Fruit fly (Drosophila melanogaster) whole organism, embryonic: ENCODE measurements around the gene CheB38b.
A peak's percentile ranks its signal among the peaks of the same experiment; 100 is the strongest.

Experiments
- Antp ChIP-seq: fragments of 200-800 bp; sonication (Bioruptor generic); optimal IDR thresholded peaks from 3 replicates; lab custom pipeline; 2016; ENCODE audit warnings: missing biosample characterization, missing genetic modification characterization
- Atf3 ChIP-seq: fragments of 200-800 bp; sonication (Bioruptor generic); optimal IDR thresholded peaks from 3 replicates; lab custom pipeline; 2016; ENCODE audit warnings: missing biosample characterization, missing genetic modification characterization
- CG10147 ChIP-seq: fragments of 200-800 bp; sonication (Bioruptor generic); optimal IDR thresholded peaks from 2 replicates; lab custom pipeline; 2019; ENCODE audit warnings: missing biosample characterization, mild to moderate bottlenecking, missing genetic modification characterization, moderate library complexity
- CG10366 ChIP-seq: fragments of 200-800 bp; sonication (Bioruptor generic); IDR thresholded peaks from 2 replicates; pipeline ENCODE4 v1.3.6; 2022; ENCODE audit warnings: missing biosample characterization, missing genetic modification characterization
- CG10462 ChIP-seq: fragments of 200-800 bp; sonication (Bioruptor generic); optimal IDR thresholded peaks from 2 replicates; lab custom pipeline; 2016; ENCODE audit warnings: missing biosample characterization, missing genetic modification characterization
- CG11093 ChIP-seq: fragments of 200-800 bp; sonication (Bioruptor generic); IDR thresholded peaks from 3 replicates; pipeline ENCODE4 v1.3.6; 2022; ENCODE audit warnings: missing biosample characterization, missing genetic modification characterization
- CG11723 ChIP-seq: fragments of 200-800 bp; sonication (Bioruptor generic); optimal IDR thresholded peaks from 2 replicates; lab custom pipeline; 2017; ENCODE audit warnings: missing biosample characterization, mild to moderate bottlenecking, missing genetic modification characterization
- CG14050 ChIP-seq: fragments of 200-800 bp; sonication (Bioruptor generic); IDR thresholded peaks from 3 replicates; pipeline ENCODE4 v1.3.6; 2022; ENCODE audit warnings: missing biosample characterization, missing genetic modification characterization
- CG14667 ChIP-seq: fragments of 200-800 bp; sonication (Bioruptor generic); IDR thresholded peaks from 2 replicates; pipeline ENCODE4 v1.3.6; 2022; ENCODE audit warnings: missing biosample characterization, missing genetic modification characterization
- CG15514 ChIP-seq: fragments of 200-800 bp; sonication (Bioruptor generic); optimal IDR thresholded peaks from 3 replicates; lab custom pipeline; 2017; ENCODE audit warnings: missing biosample characterization, missing genetic modification characterization, mild to moderate bottlenecking, moderate library complexity, missing genetic modification reagents
- CG17361 ChIP-seq: fragments of 200-800 bp; sonication (Bioruptor generic); IDR thresholded peaks from 3 replicates; pipeline ENCODE4 v1.3.6; 2022; ENCODE audit warnings: missing biosample characterization, missing genetic modification characterization
- CG18619 ChIP-seq: fragments of 200-800 bp; sonication (Bioruptor generic); optimal IDR thresholded peaks from 3 replicates; lab custom pipeline; 2017; ENCODE audit warnings: missing biosample characterization, mild to moderate bottlenecking, missing genetic modification characterization
- CG18764 ChIP-seq: fragments of 200-800 bp; sonication (Bioruptor generic); optimal IDR thresholded peaks from 3 replicates; lab custom pipeline; 2016; ENCODE audit warnings: missing biosample characterization, missing genetic modification characterization
- CG3065 ChIP-seq: fragments of 200-800 bp; sonication (Bioruptor generic); optimal IDR thresholded peaks from 2 replicates; lab custom pipeline; 2016; ENCODE audit warnings: missing biosample characterization, missing genetic modification characterization
- CG3726 ChIP-seq: fragments of 200-800 bp; sonication (Bioruptor generic); IDR thresholded peaks from 3 replicates; pipeline ENCODE4, ENCODE4 v1.3.6; 2022; ENCODE audit warnings: missing biosample characterization, missing genetic modification characterization
- CG4424 ChIP-seq: fragments of 200-800 bp; sonication (Bioruptor generic); optimal IDR thresholded peaks from 3 replicates; lab custom pipeline; 2016; ENCODE audit warnings: missing biosample characterization, missing genetic modification characterization
- CG5180 ChIP-seq: fragments of 200-800 bp; sonication (Bioruptor generic); optimal IDR thresholded peaks from 3 replicates; lab custom pipeline; 2017; ENCODE audit warnings: missing biosample characterization, missing genetic modification characterization, mild to moderate bottlenecking, moderate library complexity, missing genetic modification reagents
- CG8388 ChIP-seq: fragments of 200-800 bp; sonication (Bioruptor generic); optimal IDR thresholded peaks from 2 replicates; lab custom pipeline; 2019; ENCODE audit warnings: missing biosample characterization, mild to moderate bottlenecking, missing genetic modification characterization, moderate library complexity
- CG9727 ChIP-seq: fragments of 200-800 bp; sonication (Bioruptor generic); optimal IDR thresholded peaks from 3 replicates; lab custom pipeline; 2017; ENCODE audit warnings: missing biosample characterization, mild to moderate bottlenecking, missing genetic modification characterization
- CG9797 ChIP-seq: fragments of 200-800 bp; sonication (Bioruptor generic); optimal IDR thresholded peaks from 3 replicates; lab custom pipeline; 2018; ENCODE audit warnings: missing biosample characterization, mild to moderate bottlenecking, missing genetic modification characterization
- CkIIα-i1 ChIP-seq: fragments of 200-800 bp; sonication (Bioruptor generic); IDR thresholded peaks from 2 replicates; pipeline ENCODE4 v1.3.6; 2022; ENCODE audit warnings: missing biosample characterization, missing genetic modification characterization
- D19A ChIP-seq: fragments of 200-800 bp; optimal IDR thresholded peaks from 3 replicates; lab custom pipeline; 2019; ENCODE audit warnings: missing biosample characterization, mild to moderate bottlenecking, missing genetic modification characterization, moderate library complexity
- Dek ChIP-seq: fragments of 200-800 bp; sonication (Bioruptor generic); optimal IDR thresholded peaks from 3 replicates; lab custom pipeline; 2019; ENCODE audit warnings: missing biosample characterization, mild to moderate bottlenecking, missing genetic modification characterization, moderate library complexity
- Doc2 ChIP-seq: fragments of 200-800 bp; sonication (Bioruptor generic); IDR thresholded peaks from 2 replicates; pipeline ENCODE4 v1.3.6; 2022; ENCODE audit warnings: missing biosample characterization, missing genetic modification characterization
- Gsc ChIP-seq: fragments of 200-800 bp; sonication (Bioruptor generic); IDR thresholded peaks from 2 replicates; pipeline ENCODE4 v1.3.6; 2022; ENCODE audit warnings: missing biosample characterization, missing genetic modification characterization
- HLH54F ChIP-seq: fragments of 200-800 bp; sonication (Bioruptor generic); optimal IDR thresholded peaks from 3 replicates; lab custom pipeline; 2016; ENCODE audit warnings: missing biosample characterization, missing genetic modification characterization
- Hand ChIP-seq: fragments of 200-800 bp; sonication (Bioruptor generic); optimal IDR thresholded peaks from 2 replicates; lab custom pipeline; 2017; ENCODE audit warnings: mild to moderate bottlenecking, missing biosample characterization, missing genetic modification reagents, missing genetic modification characterization
- Kr ChIP-seq: fragments of 200-800 bp; sonication (Bioruptor generic); optimal IDR thresholded peaks from 2 replicates; lab custom pipeline; 2017; ENCODE audit warnings: missing biosample characterization, mild to moderate bottlenecking, missing genetic modification characterization
- MESR4 ChIP-seq: fragments of 200-800 bp; sonication (Bioruptor generic); optimal IDR thresholded peaks from 2 replicates; lab custom pipeline; 2018; ENCODE audit warnings: missing biosample characterization, mild to moderate bottlenecking, missing genetic modification characterization, moderate library complexity
- Mes4 ChIP-seq: fragments of 200-800 bp; sonication (Bioruptor generic); optimal IDR thresholded peaks from 2 replicates; lab custom pipeline; 2016; ENCODE audit warnings: missing biosample characterization, missing genetic modification characterization
- Spps ChIP-seq: fragments of 200-800 bp; sonication (Bioruptor generic); optimal IDR thresholded peaks from 2 replicates; lab custom pipeline; 2018; ENCODE audit warnings: missing biosample characterization, mild to moderate bottlenecking, missing genetic modification characterization
- Taf1 ChIP-seq: fragments of 200-800 bp; sonication (Bioruptor generic); IDR thresholded peaks from 2 replicates; pipeline ENCODE4 v1.3.6; 2022; ENCODE audit warnings: missing biosample characterization, missing genetic modification characterization
- Trl ChIP-seq, 3 experiments: fragments of >200 bp in 2 of 3; fragments of 200-800 bp in 1 of 3; sonication (Bioruptor generic) in 1 of 3; optimal IDR thresholded peaks; 2 replicates in 1 of 3; 3 replicates in 2 of 3; lab custom pipeline; 2016 to 2017; ENCODE audit warnings: missing biosample characterization in 1 of 3, missing genetic modification characterization in 1 of 3
- amos ChIP-seq: fragments of 200-800 bp; sonication (Bioruptor generic); IDR thresholded peaks from 2 replicates; pipeline ENCODE4 v1.3.6; 2022; ENCODE audit warnings: missing biosample characterization, missing genetic modification characterization; ENCODE audit not compliant: partially characterized antibody
- chinmo ChIP-seq: fragments of 200-800 bp; sonication (Bioruptor generic); IDR thresholded peaks from 4 replicates; pipeline ENCODE4 v1.3.6; 2022; ENCODE audit warnings: missing biosample characterization, missing genetic modification characterization; ENCODE audit not compliant: partially characterized antibody
- corto ChIP-seq: fragments of 200-800 bp; sonication (Bioruptor generic); optimal IDR thresholded peaks from 2 replicates; lab custom pipeline; 2016; ENCODE audit warnings: missing biosample characterization, mild to moderate bottlenecking, missing genetic modification characterization, moderate library complexity
- emc ChIP-seq: fragments of 200-800 bp; sonication (Bioruptor generic); optimal IDR thresholded peaks from 2 replicates; lab custom pipeline; 2016; ENCODE audit warnings: missing biosample characterization, missing genetic modification characterization
- ftz-f1 ChIP-seq: fragments of 200-800 bp; sonication (Bioruptor generic); optimal IDR thresholded peaks from 2 replicates; lab custom pipeline; 2016; ENCODE audit warnings: missing biosample characterization, missing genetic modification characterization
- gce ChIP-seq: fragments of 200-800 bp; sonication (Bioruptor generic); IDR thresholded peaks from 3 replicates; pipeline ENCODE4 v1.3.6; 2022; ENCODE audit warnings: missing biosample characterization, missing genetic modification characterization
- grau ChIP-seq: fragments of 200-800 bp; optimal IDR thresholded peaks from 3 replicates; lab custom pipeline; 2019; ENCODE audit warnings: missing biosample characterization, mild to moderate bottlenecking, missing genetic modification characterization, moderate library complexity
- kay ChIP-seq: fragments of 200-800 bp; sonication (Bioruptor generic); optimal IDR thresholded peaks from 2 replicates; lab custom pipeline; 2016; ENCODE audit warnings: missing biosample characterization, missing genetic modification characterization
- nom ChIP-seq: fragments of 200-800 bp; sonication (Bioruptor generic); optimal IDR thresholded peaks from 2 replicates; lab custom pipeline; 2017; ENCODE audit warnings: missing biosample characterization, missing genetic modification characterization, mild to moderate bottlenecking, moderate library complexity, missing genetic modification reagents
- pnt ChIP-seq: fragments of 200-800 bp; sonication (Bioruptor generic); optimal IDR thresholded peaks from 3 replicates; lab custom pipeline; 2016; ENCODE audit warnings: missing biosample characterization, missing genetic modification characterization
- pros ChIP-seq: fragments of 200-800 bp; sonication (Bioruptor generic); optimal IDR thresholded peaks from 3 replicates; lab custom pipeline; 2019; ENCODE audit warnings: missing biosample characterization, mild to moderate bottlenecking, missing genetic modification characterization, moderate library complexity
- schlank ChIP-seq: fragments of 200-800 bp; sonication (Bioruptor generic); optimal IDR thresholded peaks from 2 replicates; lab custom pipeline; 2018; ENCODE audit warnings: missing biosample characterization, mild to moderate bottlenecking, missing genetic modification characterization
- sens-2 ChIP-seq: fragments of 200-800 bp; sonication (Bioruptor generic); IDR thresholded peaks from 2 replicates; pipeline ENCODE4 v1.3.6; 2022; ENCODE audit warnings: missing biosample characterization, missing genetic modification characterization
- slou ChIP-seq: fragments of 200-800 bp; sonication (Bioruptor generic); optimal IDR thresholded peaks from 3 replicates; lab custom pipeline; 2016; ENCODE audit warnings: missing biosample characterization, missing genetic modification characterization
- sr ChIP-seq: fragments of 200-800 bp; sonication (Bioruptor generic); IDR thresholded peaks from 3 replicates; pipeline ENCODE4 v1.3.6; 2022; ENCODE audit warnings: missing biosample characterization, missing genetic modification characterization
- tap ChIP-seq: fragments of 200-800 bp; optimal IDR thresholded peaks from 3 replicates; lab custom pipeline; 2019; ENCODE audit warnings: missing biosample characterization, mild to moderate bottlenecking, missing genetic modification characterization, moderate library complexity
- trh ChIP-seq: fragments of 200-800 bp; sonication (Bioruptor generic); optimal IDR thresholded peaks from 2 replicates; lab custom pipeline; 2016; ENCODE audit warnings: missing biosample characterization, missing genetic modification characterization
- z ChIP-seq: fragments of 200-800 bp; sonication (Bioruptor generic); IDR thresholded peaks from 3 replicates; pipeline ENCODE4 v1.3.6; 2022; ENCODE audit warnings: missing biosample characterization, missing genetic modification characterization
- zf30C ChIP-seq: fragments of 200-800 bp; sonication (Bioruptor generic); optimal IDR thresholded peaks from 3 replicates; lab custom pipeline; 2018; ENCODE audit warnings: missing biosample characterization, mild to moderate bottlenecking, missing genetic modification characterization

Gene CheB38b

DNA sequence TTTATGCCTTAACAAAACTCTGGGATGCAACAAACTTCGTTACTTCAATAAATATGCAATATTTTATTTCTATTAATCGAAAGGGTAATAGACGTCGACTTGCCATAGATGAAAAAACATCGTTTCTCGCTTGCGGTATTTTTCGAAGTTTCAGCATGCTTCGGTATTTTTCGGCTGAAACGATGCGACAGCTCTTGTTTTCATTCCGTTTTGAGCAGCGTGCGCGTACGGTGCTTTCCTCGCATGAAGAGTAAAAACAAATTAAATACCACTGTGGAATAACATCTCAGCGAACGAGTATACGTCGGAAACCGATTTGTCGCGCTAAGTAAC lies 19.6 kb downstream of the CheB38b start, which contains the start of gene CG9328 (continued):
- TF ChIP-seq Spps (tag; lab: Kevin White, UChicago) (peak; percentile 12), Gsc (GFP tag; lab: Robert Waterston, UW) (no peak), D19A (tag; lab: Kevin White, UChicago) (peak; percentile 100), sens-2 (GFP tag; lab: Robert Waterston, UW) (no peak), Kr (GFP tag; lab: Kevin White, UChicago) (peak; percentile 36), CG11723 (GFP tag; lab: Kevin White, UChicago) (peak; percentile 6), CG15514 (peak; percentile 65), slou (GFP tag; lab: Kevin White, UChicago) (no peak), chinmo (GFP tag; lab: Robert Waterston, UW) (peak; percentile 90; the same call in 2 of the 4 replicates), Atf3 (GFP tag; lab: Kevin White, UChicago) (no peak), pnt (GFP tag; lab: Kevin White, UChicago) (no peak), CG14667 (GFP tag; lab: Robert Waterston, UW) (no peak), CG5180 (no peak), Mes4 (GFP tag; lab: Kevin White, UChicago) (no peak), corto (GFP tag; lab: Kevin White, UChicago) (no peak), CG3065 (GFP tag; lab: Kevin White, UChicago) (no peak), CG10147 (GFP tag; lab: Kevin White, UChicago) (no peak), CG9727 (GFP tag; lab: Kevin White, UChicago) (peak; percentile 34), CkIIα-i1 (GFP tag; lab: Robert Waterston, UW) (no peak), CG3726 (GFP tag; lab: Robert Waterston, UW) (no peak), Taf1 (no peak), CG10462 (no peak), CG10366 (GFP tag; lab: Robert Waterston, UW) (no peak), schlank (tag; lab: Kevin White, UChicago) (no peak), Doc2 (no peak), CG14050 (GFP tag; lab: Robert Waterston, UW) (peak; percentile 28; the same call in 1 of the 3 replicates), ftz-f1 (GFP tag; lab: Kevin White, UChicago) (peak; percentile 53), Antp (no peak), Trl (optimal IDR thresholded peaks at IDR 0.05; lab: Kevin White, UChicago) (no peak), Trl (GFP tag; optimal IDR thresholded peaks at IDR 0.05; lab: Kevin White, UChicago) (no peak), Dek (tag; lab: Kevin White, UChicago) (peak; percentile 25), CG11093 (GFP tag; lab: Robert Waterston, UW) (no peak), amos (GFP tag; lab: Robert Waterston, UW) (peak; percentile 65; the same call in 1 of the 2 replicates), Hand (GFP tag; lab: Kevin White, UChicago) (no peak), trh (GFP tag; lab: Kevin White, UChicago) (no peak), CG8388 (peak; percentile 29), nom (peak; percentile 35), emc (GFP tag; lab: Kevin White, UChicago) (no peak), HLH54F (GFP tag; lab: Kevin White, UChicago) (peak; percentile 18), kay (GFP tag; lab: Kevin White, UChicago) (no peak), CG9797 (peak; percentile 35), z (GFP tag; lab: Robert Waterston, UW) (no peak), grau (tag; lab: Kevin White, UChicago) (peak; percentile 45), CG18764 (GFP tag; lab: Kevin White, UChicago) (no peak), gce (no peak), tap (tag; lab: Kevin White, UChicago) (peak; percentile 17), pros (GFP tag; lab: Kevin White, UChicago) (no peak), CG4424 (GFP tag; lab: Kevin White, UChicago) (peak; percentile 2), sr (no peak), CG18619 (GFP tag; lab: Kevin White, UChicago) (no peak), zf30C (peak; percentile 21), MESR4 (GFP tag; lab: Kevin White, UChicago) (peak; percentile 52), CG17361 (no peak)
